Fruit fly (Drosophila melanogaster): ENCODE data around the gene CG14244.

DNA sequence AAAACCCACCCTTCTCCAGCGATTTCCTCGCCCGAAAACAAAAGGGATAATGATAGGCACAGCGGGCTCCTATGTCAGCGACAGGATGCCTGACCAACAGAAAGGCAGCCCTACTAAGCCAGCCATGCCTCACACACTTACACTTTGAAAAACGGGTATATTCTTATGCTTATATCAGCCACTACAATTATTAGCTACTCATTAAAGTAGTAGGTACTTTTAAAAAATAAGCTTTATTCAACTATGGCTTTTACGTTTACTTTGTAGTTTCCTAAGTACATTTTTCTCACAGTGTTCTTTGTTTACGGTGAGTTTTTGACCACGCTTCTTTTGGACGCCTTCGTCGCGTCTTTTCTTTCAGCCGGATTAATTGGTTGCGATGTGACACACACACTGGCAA is 35.7 kb upstream of the CG14244 start:
- TF ChIP-seq pan (optimal IDR thresholded peaks at IDR 0.05): no peak
- TF ChIP-seq Mio (GFP tag; optimal IDR thresholded peaks at IDR 0.05): no peak
- TF ChIP-seq CG9705 (GFP tag; optimal IDR thresholded peaks at IDR 0.05): no peak
- no peak for TF ChIP-seq h (GFP tag; optimal IDR thresholded peaks at IDR 0.05)
- no peak for TF ChIP-seq Hr83 (GFP tag; optimal IDR thresholded peaks at IDR 0.05; ENCODE audit: poor library complexity, severe bottlenecking)
- TF ChIP-seq Jra (GFP tag; optimal IDR thresholded peaks at IDR 0.05): no peak
- TF ChIP-seq psq (GFP tag; optimal IDR thresholded peaks at IDR 0.05): no peak
- no peak for TF ChIP-seq Hr78 (GFP tag; optimal IDR thresholded peaks at IDR 0.05)
